Worm (Caenorhabditis elegans) whole organism, midembryonic: Measurements from ENCODE around the gene C43F9.7.

Experiments
- cog-1 ChIP-seq: sonication (generic microtip); optimal IDR thresholded peaks from 2 replicates; lab custom pipeline; 2016; ENCODE audit warnings: missing genetic modification characterization, missing compliant biosample characterization
- flt-1 ChIP-seq: fragments of 200-800 bp; sonication (Bioruptor generic); IDR thresholded peaks from 2 replicates; pipeline ENCODE4 v1.3.6; 2022; ENCODE audit warnings: missing genetic modification characterization, missing compliant biosample characterization
- klf-2 ChIP-seq: fragments of 200-800 bp; sonication (Bioruptor generic); conservative IDR thresholded peaks from 2 replicates; pipeline ENCODE4 v1.3.6; 2022; ENCODE audit warnings: missing genetic modification reagents, missing genetic modification characterization, missing compliant biosample characterization
- ref-1 ChIP-seq: fragments of 200-800 bp; sonication (Bioruptor generic); conservative IDR thresholded peaks from 2 replicates; pipeline ENCODE4 v1.3.6; 2022; ENCODE audit warnings: missing genetic modification reagents, missing genetic modification characterization, missing compliant biosample characterization
- tab-1 ChIP-seq: fragments of 200-800 bp; sonication (Bioruptor generic); IDR thresholded peaks from 2 replicates; pipeline ENCODE4 v1.3.6; 2022; ENCODE audit warnings: missing genetic modification characterization, missing compliant biosample characterization
- ztf-23 ChIP-seq: fragments of 200-800 bp; sonication (Bioruptor generic); IDR thresholded peaks from 2 replicates; pipeline ENCODE4 v1.3.6; 2022; ENCODE audit warnings: missing genetic modification reagents, missing genetic modification characterization, missing compliant biosample characterization

ce11 chrIV:10609920-10610319 is 16.4 kb upstream of the C43F9.7 start:
- no peak for TF ChIP-seq cog-1 (tag; lab: Kevin White, UChicago)
- no peak for TF ChIP-seq ztf-23 (GFP tag; lab: Robert Waterston, UW)
- no peak for TF ChIP-seq flt-1 (GFP tag; lab: Robert Waterston, UW)
- TF ChIP-seq ref-1 (GFP tag; lab: Robert Waterston, UW), result no peak
- no peak for TF ChIP-seq klf-2 (GFP tag; lab: Robert Waterston, UW)
- TF ChIP-seq tab-1 (GFP tag; lab: Robert Waterston, UW), result no peak
